Worm (Caenorhabditis elegans) whole organism, mixed stage, embryonic: ENCODE results near the gene atrn-1.

Experiments
- M03D4.4 ChIP-seq: sonication (generic microtip); optimal IDR thresholded peaks from 2 replicates; lab custom pipeline; 2017; ENCODE audit warnings: mild to moderate bottlenecking, missing genetic modification characterization, missing compliant biosample characterization
- bed-3 ChIP-seq: fragments of 200-800 bp; sonication (Bioruptor generic); optimal IDR thresholded peaks from 3 replicates; lab custom pipeline; 2018; ENCODE audit warnings: mild to moderate bottlenecking, missing genetic modification characterization, moderate library complexity, missing compliant biosample characterization
- blmp-1 ChIP-seq: fragments of 150-350 bp; optimal IDR thresholded peaks from 2 replicates; lab custom pipeline; 2014; ENCODE audit warnings: missing biosample characterization, missing genetic modification characterization
- ceh-39 ChIP-seq: fragments of 150-350 bp; optimal IDR thresholded peaks from 2 replicates; lab custom pipeline; 2014; ENCODE audit warnings: missing biosample characterization, missing genetic modification characterization
- ceh-43 ChIP-seq: fragments of 200-800 bp; sonication (Bioruptor generic); optimal IDR thresholded peaks from 2 replicates; lab custom pipeline; 2018; ENCODE audit warnings: mild to moderate bottlenecking, missing genetic modification characterization, moderate library complexity, missing compliant biosample characterization
- ceh-83 ChIP-seq: fragments of 200-800 bp; sonication (Bioruptor generic); optimal IDR thresholded peaks from 2 replicates; lab custom pipeline; 2018; ENCODE audit warnings: mild to moderate bottlenecking, missing genetic modification characterization, missing compliant biosample characterization
- ces-1 ChIP-seq: fragments of 150-350 bp; optimal IDR thresholded peaks from 2 replicates; lab custom pipeline; 2014; ENCODE audit warnings: missing biosample characterization, missing genetic modification reagents, missing genetic modification characterization
- cnd-1 ChIP-seq: fragments of 200-800 bp; sonication (Bioruptor generic); optimal IDR thresholded peaks from 2 replicates; lab custom pipeline; 2018; ENCODE audit warnings: mild to moderate bottlenecking, missing genetic modification characterization, missing compliant biosample characterization
- drap-1 ChIP-seq: fragments of 200-800 bp; sonication (Bioruptor generic); optimal IDR thresholded peaks from 3 replicates; lab custom pipeline; 2018; ENCODE audit warnings: mild to moderate bottlenecking, missing genetic modification characterization, missing compliant biosample characterization
- elt-1 ChIP-seq: sonication (generic microtip); optimal IDR thresholded peaks from 2 replicates; lab custom pipeline; 2017; ENCODE audit warnings: missing genetic modification characterization, mild to moderate bottlenecking, missing compliant biosample characterization, antibody characterized with exemption, moderate library complexity, borderline replicate concordance; ENCODE audit not compliant: insufficient read depth
- elt-3 ChIP-seq: fragments of 150-350 bp; optimal IDR thresholded peaks from 2 replicates; lab custom pipeline; 2014; ENCODE audit warnings: missing biosample characterization, missing genetic modification characterization
- flh-1 ChIP-seq: fragments of 200-800 bp; sonication (Bioruptor generic); optimal IDR thresholded peaks from 2 replicates; lab custom pipeline; 2018; ENCODE audit warnings: mild to moderate bottlenecking, missing genetic modification characterization, moderate library complexity, missing compliant biosample characterization
- ham-2 ChIP-seq: fragments of 200-800 bp; sonication (Bioruptor generic); optimal IDR thresholded peaks from 2 replicates; lab custom pipeline; 2018; ENCODE audit warnings: mild to moderate bottlenecking, missing genetic modification characterization, missing compliant biosample characterization
- hlh-1 ChIP-seq: fragments of 150-350 bp; optimal IDR thresholded peaks from 2 replicates; lab custom pipeline; 2014; ENCODE audit warnings: missing biosample characterization, missing genetic modification reagents, missing genetic modification characterization
- lin-13 ChIP-seq: fragments of 150-350 bp; optimal IDR thresholded peaks from 2 replicates; lab custom pipeline; 2014; ENCODE audit warnings: missing biosample characterization, missing genetic modification characterization
- lin-32 ChIP-seq: fragments of 200-800 bp; sonication (Bioruptor generic); optimal IDR thresholded peaks from 2 replicates; lab custom pipeline; 2018; ENCODE audit warnings: mild to moderate bottlenecking, missing genetic modification characterization, missing compliant biosample characterization
- lsy-2 ChIP-seq: fragments of 150-350 bp; optimal IDR thresholded peaks from 2 replicates; lab custom pipeline; 2014; ENCODE audit warnings: missing biosample characterization, missing genetic modification characterization
- mab-5 ChIP-seq: fragments of 150-350 bp; optimal IDR thresholded peaks from 2 replicates; lab custom pipeline; 2014; ENCODE audit warnings: missing biosample characterization, missing genetic modification characterization
- mep-1 ChIP-seq: fragments of 150-350 bp; optimal IDR thresholded peaks from 2 replicates; lab custom pipeline; 2017; ENCODE audit warnings: missing biosample characterization, missing genetic modification reagents, missing genetic modification characterization, inconsistent platforms
- mls-2 ChIP-seq: sonication (generic microtip); optimal IDR thresholded peaks from 2 replicates; lab custom pipeline; 2016; ENCODE audit warnings: mild to moderate bottlenecking, missing genetic modification characterization, moderate library complexity, missing compliant biosample characterization
- nhr-12 ChIP-seq: fragments of 150-350 bp; optimal IDR thresholded peaks from 2 replicates; lab custom pipeline; 2014; ENCODE audit warnings: missing biosample characterization, missing genetic modification characterization
- nhr-2 ChIP-seq: fragments of 150-350 bp; optimal IDR thresholded peaks from 2 replicates; lab custom pipeline; 2014; ENCODE audit warnings: missing biosample characterization, missing genetic modification characterization
- nhr-237 ChIP-seq: fragments of 150-350 bp; optimal IDR thresholded peaks from 2 replicates; lab custom pipeline; 2014; ENCODE audit warnings: missing biosample characterization, missing genetic modification characterization
- nhr-28 ChIP-seq: fragments of 150-350 bp; optimal IDR thresholded peaks from 2 replicates; lab custom pipeline; 2014; ENCODE audit warnings: missing biosample characterization, missing genetic modification characterization
- nhr-76 ChIP-seq: sonication (generic microtip); optimal IDR thresholded peaks from 2 replicates; lab custom pipeline; 2017; ENCODE audit warnings: missing biosample characterization, missing genetic modification characterization
- pha-4 ChIP-seq: fragments of 150-350 bp; optimal IDR thresholded peaks from 2 replicates; lab custom pipeline; 2018; ENCODE audit warnings: missing biosample characterization, missing genetic modification reagents, missing genetic modification characterization
- sem-2 ChIP-seq: fragments of 200-800 bp; sonication (Bioruptor generic); optimal IDR thresholded peaks from 2 replicates; lab custom pipeline; 2018; ENCODE audit warnings: mild to moderate bottlenecking, missing genetic modification characterization, missing compliant biosample characterization
- snpc-4 ChIP-seq: fragments of 150-350 bp; optimal IDR thresholded peaks from 2 replicates; lab custom pipeline; 2014; ENCODE audit warnings: missing biosample characterization, missing genetic modification characterization
- sptf-1 ChIP-seq: sonication (generic microtip); optimal IDR thresholded peaks from 2 replicates; lab custom pipeline; 2017; ENCODE audit warnings: mild to moderate bottlenecking, missing genetic modification characterization, moderate library complexity, missing compliant biosample characterization
- tbx-8 ChIP-seq: fragments of 200-800 bp; sonication (Bioruptor generic); optimal IDR thresholded peaks from 2 replicates; lab custom pipeline; 2018; ENCODE audit warnings: mild to moderate bottlenecking, missing genetic modification characterization, moderate library complexity, missing compliant biosample characterization
- unc-120 ChIP-seq: sonication (generic microtip); optimal IDR thresholded peaks from 2 replicates; lab custom pipeline; 2017; ENCODE audit warnings: missing genetic modification characterization, missing compliant biosample characterization; ENCODE audit not compliant: poor library complexity, severe bottlenecking
- unc-39 ChIP-seq: fragments of 150-350 bp; optimal IDR thresholded peaks from 2 replicates; lab custom pipeline; 2014; ENCODE audit warnings: missing biosample characterization, missing genetic modification characterization
- unc-62 ChIP-seq: fragments of 150-350 bp; optimal IDR thresholded peaks from 2 replicates; lab custom pipeline; 2014; ENCODE audit warnings: missing biosample characterization, missing genetic modification reagents, missing genetic modification characterization
- zip-8 ChIP-seq: fragments of 150-350 bp; optimal IDR thresholded peaks from 2 replicates; lab custom pipeline; 2014; ENCODE audit warnings: missing biosample characterization, missing genetic modification characterization
- ztf-11 ChIP-seq: fragments of 150-350 bp; optimal IDR thresholded peaks from 2 replicates; lab custom pipeline; 2014; ENCODE audit warnings: missing biosample characterization, missing genetic modification characterization

The atrn-1 gene

DNA sequence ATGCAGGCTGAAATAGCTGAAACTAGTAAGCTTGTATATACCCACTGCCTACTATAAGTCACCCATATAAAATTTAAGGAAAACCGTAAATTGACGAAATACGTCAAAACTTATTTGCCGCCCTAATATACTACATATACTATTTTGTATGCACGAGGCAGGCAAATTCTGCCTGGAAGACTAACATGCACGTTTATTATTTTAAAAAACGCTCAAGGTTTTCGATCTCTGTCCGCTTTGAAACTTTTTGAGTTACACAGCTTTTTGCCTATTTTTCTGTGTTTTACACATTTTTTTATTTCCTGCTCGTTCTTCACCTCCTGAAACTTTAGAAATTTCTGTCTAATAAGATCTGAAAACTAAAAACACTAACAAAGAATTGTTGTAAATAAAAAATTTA is 31.8 kb downstream of the atrn-1 start:
- TF ChIP-seq pha-4 (tag; lab: Kevin White, UChicago) (no peak), drap-1 (GFP tag; lab: Kevin White, UChicago) (no peak), nhr-2 (tag; lab: Kevin White, UChicago) (no peak), nhr-76 (tag; lab: Kevin White, UChicago) (no peak)

DNA sequence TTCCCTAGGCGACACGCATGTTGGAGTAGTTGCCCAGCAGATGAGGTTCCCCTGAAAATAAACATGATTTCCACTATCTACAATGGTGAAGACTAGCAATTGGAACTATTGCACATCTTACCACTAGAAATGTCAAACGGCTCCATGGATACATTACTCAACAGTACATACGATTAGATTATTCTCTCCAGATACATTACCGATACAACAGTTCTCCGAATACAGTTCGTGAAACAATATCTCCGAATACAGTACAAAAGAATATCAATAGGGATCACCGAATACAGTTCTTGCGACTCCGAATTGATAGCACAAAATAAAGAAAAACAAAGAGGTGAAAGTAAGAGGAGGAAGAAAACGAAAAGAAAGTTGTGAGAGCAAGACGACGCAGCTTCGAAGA is 32.4 kb downstream of the atrn-1 start, which contains the start of gene C05G5.7:
TSS of gene C05G5.7 (minus strand) at position 1 of the 400 bp plus-strand sequence.
- TF ChIP-seq drap-1 (GFP tag; lab: Kevin White, UChicago) (no peak), blmp-1 (no peak), mep-1 (tag; lab: Kevin White, UChicago) (no peak), elt-1 (tag; lab: Kevin White, UChicago) (no peak), nhr-2 (tag; lab: Kevin White, UChicago) (no peak), elt-3 (tag; lab: Kevin White, UChicago) (no peak), M03D4.4 (no peak), unc-39 (tag; lab: Kevin White, UChicago) (no peak), ceh-83 (no peak), sem-2 (GFP tag; lab: Kevin White, UChicago) (no peak), flh-1 (GFP tag; lab: Kevin White, UChicago) (no peak), ces-1 (no peak), nhr-28 (no peak), unc-120 (tag; lab: Kevin White, UChicago) (no peak), bed-3 (GFP tag; lab: Kevin White, UChicago) (no peak)

- TF ChIP-seq snpc-4 = no peak
- no peak for TF ChIP-seq ztf-11 (tag; lab: Kevin White, UChicago)
- no peak for TF ChIP-seq elt-1 (tag; lab: Kevin White, UChicago)
- TF ChIP-seq tbx-8 = no peak
Measured at ce11 chrX:14744496-14744895, 33.1 kb downstream of the atrn-1 start.

DNA sequence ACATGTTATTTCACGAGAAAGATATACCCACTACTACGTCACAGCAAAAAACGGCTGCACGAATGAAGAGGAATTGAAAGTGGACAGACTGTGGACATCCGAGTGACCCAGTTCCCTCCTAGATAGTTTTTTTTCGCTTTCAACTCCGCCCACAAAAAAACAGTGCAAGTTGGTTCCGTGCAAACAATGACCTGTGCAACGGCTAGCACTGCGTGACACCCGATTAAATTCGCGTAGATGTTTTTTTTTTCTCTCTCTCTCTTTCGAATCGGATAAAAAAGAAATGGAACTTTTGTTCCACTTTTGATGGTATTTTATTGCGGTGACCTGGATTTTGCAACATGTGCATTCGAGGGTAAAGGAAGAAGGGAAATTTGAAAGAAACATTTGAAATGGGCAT is 33.8 kb downstream of the atrn-1 start:
- TF ChIP-seq ham-2 = no peak
- TF ChIP-seq pha-4 (tag; lab: Kevin White, UChicago) = no peak
- no peak for TF ChIP-seq blmp-1
- TF ChIP-seq snpc-4 = no peak
- TF ChIP-seq zip-8 (tag; lab: Kevin White, UChicago) = no peak
- TF ChIP-seq sem-2 (GFP tag; lab: Kevin White, UChicago) = no peak
- TF ChIP-seq elt-3 (tag; lab: Kevin White, UChicago) = no peak
- TF ChIP-seq bed-3 (GFP tag; lab: Kevin White, UChicago) = no peak
- no peak for TF ChIP-seq lin-32
- no peak for TF ChIP-seq ces-1
- TF ChIP-seq ztf-11 (tag; lab: Kevin White, UChicago) = no peak
- no peak for TF ChIP-seq sptf-1
- TF ChIP-seq unc-62 (GFP tag; lab: Kevin White, UChicago) = no peak
- TF ChIP-seq drap-1 (GFP tag; lab: Kevin White, UChicago) = no peak
- TF ChIP-seq M03D4.4 = no peak
- TF ChIP-seq unc-120 (tag; lab: Kevin White, UChicago) = no peak
- TF ChIP-seq ceh-39 = no peak

ce11 chrX:14746948-14747347 is 35.6 kb downstream of the atrn-1 start, which contains the start of gene C05G5.2:
Gene C05G5.2, plus strand, starts transcription at chrX:14747303.
- TF ChIP-seq tbx-8 (no peak), hlh-1 (peak; percentile 12), ceh-39 (peak; percentile 39), flh-1 (GFP tag; lab: Kevin White, UChicago) (no peak), ztf-11 (tag; lab: Kevin White, UChicago) (no peak), ces-1 (peak; percentile 42), lin-32 (no peak), sptf-1 (peak; percentile 36), sem-2 (GFP tag; lab: Kevin White, UChicago) (no peak), elt-1 (tag; lab: Kevin White, UChicago) (no peak), mls-2 (tag; lab: Kevin White, UChicago) (peak; percentile 47), drap-1 (GFP tag; lab: Kevin White, UChicago) (no peak), elt-3 (tag; lab: Kevin White, UChicago) (peak; percentile 56), nhr-237 (tag; lab: Kevin White, UChicago) (peak; percentile 75), ceh-83 (peak; percentile 16), lsy-2 (tag; lab: Kevin White, UChicago) (peak; percentile 68), cnd-1 (tag; lab: Kevin White, UChicago) (peak; percentile 49), nhr-12 (tag; lab: Kevin White, UChicago) (no peak), lin-13 (peak; percentile 51), unc-120 (tag; lab: Kevin White, UChicago) (peak; percentile 66), mab-5 (tag; lab: Kevin White, UChicago) (no peak), snpc-4 (no peak), zip-8 (tag; lab: Kevin White, UChicago) (no peak), blmp-1 (no peak), bed-3 (GFP tag; lab: Kevin White, UChicago) (no peak), nhr-2 (tag; lab: Kevin White, UChicago) (peak; percentile 16), unc-62 (GFP tag; lab: Kevin White, UChicago) (peak; percentile 33), nhr-76 (tag; lab: Kevin White, UChicago) (no peak), M03D4.4 (peak; percentile 27), ham-2 (no peak), mep-1 (tag; lab: Kevin White, UChicago) (peak; percentile 92), pha-4 (tag; lab: Kevin White, UChicago) (peak; percentile 41), nhr-28 (no peak), unc-39 (tag; lab: Kevin White, UChicago) (no peak), ceh-43 (GFP tag; lab: Kevin White, UChicago) (peak; percentile 6)
